Worm (Caenorhabditis elegans): ENCODE measurements around the gene srh-8.

Gene srh-8

DNA sequence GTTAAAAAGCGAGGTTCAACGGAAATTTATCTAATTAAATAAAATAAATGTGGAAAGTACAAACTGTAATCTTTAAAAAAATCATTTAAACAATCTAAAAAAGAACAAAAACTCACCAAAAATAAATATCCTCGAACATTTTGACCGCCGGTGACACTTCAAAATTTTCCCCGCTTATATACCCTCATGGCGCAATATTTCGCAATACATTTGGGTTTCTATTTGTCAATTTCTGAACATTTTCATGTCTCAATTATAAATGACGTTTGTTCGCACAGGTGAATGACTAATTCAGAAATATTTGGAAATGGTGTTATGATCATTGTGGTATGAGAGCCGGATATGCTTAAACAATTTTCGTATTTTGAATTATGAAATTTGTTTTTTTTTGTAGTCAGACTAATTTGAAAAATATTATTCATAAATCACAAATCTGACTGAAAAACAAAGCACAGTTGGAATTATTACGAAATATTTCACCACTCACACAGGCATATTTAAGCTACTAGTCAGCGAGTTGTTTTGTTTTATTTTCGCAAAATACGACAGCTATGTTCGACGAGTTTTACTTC, 36.6 kb downstream of the srh-8 start, which contains the start of the genes C49G7.10 and irg-2 (continued):
- no peak for TF ChIP-seq nhr-19 (GFP tag; conservative IDR thresholded peaks at IDR 0.05)
- no peak for TF ChIP-seq snu-23 (GFP tag; optimal IDR thresholded peaks at IDR 0.05)
- no peak for TF ChIP-seq nhr-12 (tag; optimal IDR thresholded peaks at IDR 0.05)
- TF ChIP-seq tlp-1 (tag; optimal IDR thresholded peaks at IDR 0.05), result no peak
- TF ChIP-seq ces-1 (GFP tag; optimal IDR thresholded peaks at IDR 0.05), result no peak
- no peak for TF ChIP-seq nhr-20 (tag; optimal IDR thresholded peaks at IDR 0.05)
- no peak for TF ChIP-seq lin-15B (tag; optimal IDR thresholded peaks at IDR 0.05)
- TF ChIP-seq ceh-8 (GFP tag; optimal IDR thresholded peaks at IDR 0.05), result no peak
- no peak for TF ChIP-seq fkh-4 (tag; optimal IDR thresholded peaks at IDR 0.05; ENCODE audit: borderline replicate concordance)
- 0 out of 2 replicates have a peak, but pooled peaks have one; percentile 3 for TF ChIP-seq isw-1 (GFP tag; IDR thresholded peaks at IDR 0.05)
- TF ChIP-seq nhr-47 (tag; optimal IDR thresholded peaks at IDR 0.05), result peak; percentile 27
- TF ChIP-seq egl-27 (tag; optimal IDR thresholded peaks at IDR 0.05), result no peak
- TF ChIP-seq Y116A8C.19 (tag; optimal IDR thresholded peaks at IDR 0.05; ENCODE audit: borderline replicate concordance), result no peak
- no peak for TF ChIP-seq mep-1 (tag; optimal IDR thresholded peaks at IDR 0.05)
- TF ChIP-seq ama-1 (optimal IDR thresholded peaks at IDR 0.05), result no peak
- no peak for TF ChIP-seq rnt-1 (tag; optimal IDR thresholded peaks at IDR 0.05)
- no peak for TF ChIP-seq nhr-11 (tag; optimal IDR thresholded peaks at IDR 0.05)
- no peak for TF ChIP-seq ztf-11 (tag; optimal IDR thresholded peaks at IDR 0.05)
- TF ChIP-seq ceh-63 (GFP tag; optimal IDR thresholded peaks at IDR 0.05), result no peak
- TF ChIP-seq nhr-76 (tag; optimal IDR thresholded peaks at IDR 0.05), result no peak
- TF ChIP-seq lin-39 (tag; optimal IDR thresholded peaks at IDR 0.05), result no peak
- no peak for TF ChIP-seq elt-2 (tag; optimal IDR thresholded peaks at IDR 0.05)
- TF ChIP-seq grh-1 (GFP tag; IDR thresholded peaks at IDR 0.05), result no peak
- TF ChIP-seq elt-3 (tag; optimal IDR thresholded peaks at IDR 0.05), result no peak
- no peak for TF ChIP-seq mef-2 (tag; optimal IDR thresholded peaks at IDR 0.05)
- no peak for TF ChIP-seq irx-1 (tag; optimal IDR thresholded peaks at IDR 0.05)
- TF ChIP-seq F16B12.6 (tag; optimal IDR thresholded peaks at IDR 0.05), result no peak
- no peak for TF ChIP-seq unc-86 (tag; optimal IDR thresholded peaks at IDR 0.05)
- peak; percentile 20 for TF ChIP-seq skn-1 (tag; optimal IDR thresholded peaks at IDR 0.05)
- no peak for TF ChIP-seq lin-13 (GFP tag; optimal IDR thresholded peaks at IDR 0.05)
- no peak for TF ChIP-seq ceh-82 (tag; optimal IDR thresholded peaks at IDR 0.05)
- TF ChIP-seq xbp-1 (tag; optimal IDR thresholded peaks at IDR 0.05), result no peak
- no peak for TF ChIP-seq lir-3 (tag; optimal IDR thresholded peaks at IDR 0.05; ENCODE audit: poor library complexity)
- TF ChIP-seq ets-5 (GFP tag; IDR thresholded peaks at IDR 0.05), result no peak
- no peak for TF ChIP-seq dpl-1 (GFP tag; optimal IDR thresholded peaks at IDR 0.05)
- TF ChIP-seq sptf-1 (tag; optimal IDR thresholded peaks at IDR 0.05), result no peak
- TF ChIP-seq unc-98 (GFP tag; IDR thresholded peaks at IDR 0.05), result no peak
- TF ChIP-seq nhr-237 (tag; optimal IDR thresholded peaks at IDR 0.05), result peak; percentile 10
- no peak for TF ChIP-seq vab-15 (tag; optimal IDR thresholded peaks at IDR 0.05)
- no peak for TF ChIP-seq fos-1 (tag; optimal IDR thresholded peaks at IDR 0.05)
- TF ChIP-seq C34B4.2 (tag; optimal IDR thresholded peaks at IDR 0.05), result no peak
- TF ChIP-seq hlh-4 (tag; optimal IDR thresholded peaks at IDR 0.05), result no peak
- TF ChIP-seq nhr-28 (tag; optimal IDR thresholded peaks at IDR 0.05), result no peak
- no peak for TF ChIP-seq tbx-2 (tag; optimal IDR thresholded peaks at IDR 0.05)
- TF ChIP-seq alr-1 (tag; optimal IDR thresholded peaks at IDR 0.05; ENCODE audit: borderline replicate concordance), result no peak
- no peak for TF ChIP-seq nhr-84 (tag; optimal IDR thresholded peaks at IDR 0.05)
- no peak for TF ChIP-seq jun-1 (tag; optimal IDR thresholded peaks at IDR 0.05)
- TF ChIP-seq blmp-1 (tag; optimal IDR thresholded peaks at IDR 0.05), result no peak
- TF ChIP-seq C16A3.4 (tag; optimal IDR thresholded peaks at IDR 0.05), result no peak
- TF ChIP-seq pag-3 (tag; optimal IDR thresholded peaks at IDR 0.05; ENCODE audit: borderline replicate concordance, insufficient read depth), result no peak
- TF ChIP-seq hpl-2 (GFP tag; optimal IDR thresholded peaks at IDR 0.05), result no peak
- TF ChIP-seq dsc-1 (tag; optimal IDR thresholded peaks at IDR 0.05), result no peak
- TF ChIP-seq aly-2 (tag; optimal IDR thresholded peaks at IDR 0.05), result no peak
- TF ChIP-seq nhr-85 (tag), result no peak

All from whole organism, L1 larva.